Worm (Caenorhabditis elegans): ENCODE measurements around the gene sup-9.

ce11 chrII:2637359-2637758 lies 49.5 kb downstream of the sup-9 start, which contains the start of gene F22E5.21:
- TF ChIP-seq hnd-1 (tag; optimal IDR thresholded peaks at IDR 0.05) (no peak), ama-1 (optimal IDR thresholded peaks at IDR 0.05) (no peak), hmg-4 (GFP tag; optimal IDR thresholded peaks at IDR 0.05) (no peak), scrt-1 (GFP tag; IDR thresholded peaks at IDR 0.05) (no peak), sea-1 (GFP tag; conservative IDR thresholded peaks at IDR 0.05) (no peak), pes-1 (GFP tag; IDR thresholded peaks at IDR 0.05) (no peak), tbx-37 (GFP tag; conservative IDR thresholded peaks at IDR 0.05) (no peak), flt-1 (GFP tag; IDR thresholded peaks at IDR 0.05) (no peak), hmbx-1 (tag; optimal IDR thresholded peaks at IDR 0.05) (no peak), ceh-13 (GFP tag; optimal IDR thresholded peaks at IDR 0.05) (no peak), ets-7 (tag; optimal IDR thresholded peaks at IDR 0.05) (no peak), ceh-36 (tag; optimal IDR thresholded peaks at IDR 0.05) (no peak)
